Worm (Caenorhabditis elegans): ENCODE data around the gene Y41D4B.24.

Gene Y41D4B.24

ce11 chrIV:1682066-1682465, at the start of gene Y41D4B.24:
Gene Y41D4B.24 (minus strand): TSS chrIV:1682166.
- TF ChIP-seq pqm-1 (tag; optimal IDR thresholded peaks at IDR 0.05) (no peak), unc-55 (GFP tag; optimal IDR thresholded peaks at IDR 0.05) (no peak), sox-2 (GFP tag; IDR thresholded peaks at IDR 0.05) (no peak), pat-9 (tag; optimal IDR thresholded peaks at IDR 0.05) (no peak), pax-1 (tag; optimal IDR thresholded peaks at IDR 0.05) (no peak), ceh-14 (tag; optimal IDR thresholded peaks at IDR 0.05) (no peak), F13H6.1 (tag; optimal IDR thresholded peaks at IDR 0.05) (no peak), pag-3 (tag; optimal IDR thresholded peaks at IDR 0.05; ENCODE audit: borderline replicate concordance) (no peak), ceh-2 (tag; optimal IDR thresholded peaks at IDR 0.05) (no peak), T23F11.4 (GFP tag; optimal IDR thresholded peaks at IDR 0.05) (no peak), ceh-45 (GFP tag; IDR thresholded peaks at IDR 0.05) (no peak), pha-2 (tag; optimal IDR thresholded peaks at IDR 0.05) (no peak), nhr-11 (tag; optimal IDR thresholded peaks at IDR 0.05) (no peak), syd-9 (tag; optimal IDR thresholded peaks at IDR 0.05) (no peak), npax-4 (tag; optimal IDR thresholded peaks at IDR 0.05) (no peak)

ce11 chrIV:1727538-1728072, 45.6 kb upstream of the Y41D4B.24 start:
- TF ChIP-seq elt-2 (tag; optimal IDR thresholded peaks at IDR 0.05) = no peak
- no peak for TF ChIP-seq F13H6.1 (tag; optimal IDR thresholded peaks at IDR 0.05)
- TF ChIP-seq ztf-16 (tag; optimal IDR thresholded peaks at IDR 0.05) = no peak
- no peak for TF ChIP-seq hlh-6 (tag; optimal IDR thresholded peaks at IDR 0.05)
- TF ChIP-seq ceh-48 (tag; optimal IDR thresholded peaks at IDR 0.05) = peak; percentile 76
- TF ChIP-seq syd-9 (tag; optimal IDR thresholded peaks at IDR 0.05) = no peak

ce11 chrIV:1725888-1726287, 43.9 kb upstream of the Y41D4B.24 start, which contains the start of gene K08D12.8:
Gene K08D12.8 (plus strand): TSS chrIV:1726188.
- TF ChIP-seq nhr-232 (tag; optimal IDR thresholded peaks at IDR 0.05) (no peak), sox-2 (GFP tag; IDR thresholded peaks at IDR 0.05) (no peak), lim-6 (tag; optimal IDR thresholded peaks at IDR 0.05) (no peak), rnt-1 (tag; optimal IDR thresholded peaks at IDR 0.05) (no peak), ceh-24 (tag; optimal IDR thresholded peaks at IDR 0.05) (no peak), zip-5 (tag; optimal IDR thresholded peaks at IDR 0.05) (no peak), elt-4 (tag; optimal IDR thresholded peaks at IDR 0.05) (no peak), unc-42 (tag; optimal IDR thresholded peaks at IDR 0.05) (no peak), dve-1 (tag; optimal IDR thresholded peaks at IDR 0.05) (no peak), unc-86 (tag; optimal IDR thresholded peaks at IDR 0.05) (no peak), ets-4 (tag; optimal IDR thresholded peaks at IDR 0.05) (no peak), ceh-45 (GFP tag; IDR thresholded peaks at IDR 0.05) (no peak)

- TF ChIP-seq che-1 (tag; optimal IDR thresholded peaks at IDR 0.05) (no peak), ama-1 (optimal IDR thresholded peaks at IDR 0.05) (no peak), pros-1 (tag; optimal IDR thresholded peaks at IDR 0.05) (no peak), F13H6.1 (tag; optimal IDR thresholded peaks at IDR 0.05) (no peak), tbx-7 (tag; optimal IDR thresholded peaks at IDR 0.05) (no peak), K02D7.2 (tag; optimal IDR thresholded peaks at IDR 0.05) (no peak), hlh-8 (tag; optimal IDR thresholded peaks at IDR 0.05) (no peak), unc-86 (tag; optimal IDR thresholded peaks at IDR 0.05) (no peak)
These were observed 42.3 kb upstream of the Y41D4B.24 start, which contains the start of gene epic-3 for ce11 chrIV:1724283-1724682. Gene epic-3 (minus strand): TSS chrIV:1724383.

ce11 chrIV:1722953-1723352, 41.0 kb upstream of the Y41D4B.24 start:
- TF ChIP-seq nhr-232 (tag; optimal IDR thresholded peaks at IDR 0.05) (no peak), dmd-4 (tag; optimal IDR thresholded peaks at IDR 0.05; ENCODE audit: borderline replicate concordance) (no peak), ceh-24 (tag; optimal IDR thresholded peaks at IDR 0.05) (no peak), K09A11.1 (tag; optimal IDR thresholded peaks at IDR 0.05; ENCODE audit: insufficient read depth) (no peak), ceh-18 (tag; optimal IDR thresholded peaks at IDR 0.05) (no peak), elt-2 (tag; optimal IDR thresholded peaks at IDR 0.05) (no peak), ets-4 (tag; optimal IDR thresholded peaks at IDR 0.05) (no peak), ceh-45 (GFP tag; IDR thresholded peaks at IDR 0.05) (no peak), unc-86 (tag; optimal IDR thresholded peaks at IDR 0.05) (no peak), npax-4 (tag; optimal IDR thresholded peaks at IDR 0.05) (no peak), odd-2 (tag; optimal IDR thresholded peaks at IDR 0.05) (no peak), pha-4 (tag; optimal IDR thresholded peaks at IDR 0.05) (no peak), madf-2 (tag; optimal IDR thresholded peaks at IDR 0.05) (no peak), elt-4 (tag; optimal IDR thresholded peaks at IDR 0.05) (no peak), fax-1 (tag; optimal IDR thresholded peaks at IDR 0.05) (no peak)

Measured in whole organism, late embryonic.